Worm (Caenorhabditis elegans) whole organism, L3 larva: ENCODE data around the gene sri-66.

ENCODE experiments used
- ama-1 ChIP-seq: fragments of 150-350 bp; optimal IDR thresholded peaks from 2 replicates; lab custom pipeline; 2018
- ceh-16 ChIP-seq: sonication (generic microtip); optimal IDR thresholded peaks from 2 replicates; lab custom pipeline; 2017; ENCODE audit warnings: missing biosample characterization, missing genetic modification characterization
- ceh-28 ChIP-seq: fragments of 150-350 bp; optimal IDR thresholded peaks from 2 replicates; lab custom pipeline; 2014; ENCODE audit warnings: missing biosample characterization, missing genetic modification reagents, missing genetic modification characterization
- daf-12 ChIP-seq: fragments of 150-350 bp; optimal IDR thresholded peaks from 2 replicates; lab custom pipeline; 2014; ENCODE audit warnings: missing biosample characterization, missing genetic modification reagents, missing genetic modification characterization
- egl-27 ChIP-seq: sonication (generic microtip); optimal IDR thresholded peaks from 4 replicates; lab custom pipeline; 2017; ENCODE audit warnings: missing biosample characterization, missing genetic modification reagents, missing genetic modification characterization
- egl-5 ChIP-seq: fragments of 150-350 bp; optimal IDR thresholded peaks from 2 replicates; lab custom pipeline; 2017; ENCODE audit warnings: missing biosample characterization, missing genetic modification reagents, missing genetic modification characterization, inconsistent platforms
- elt-2 ChIP-seq: sonication (generic microtip); optimal IDR thresholded peaks from 2 replicates; lab custom pipeline; 2016; ENCODE audit warnings: missing genetic modification reagents, mild to moderate bottlenecking, missing genetic modification characterization, missing compliant biosample characterization
- elt-3 ChIP-seq, 3 experiments: fragments of 150-350 bp in 1 of 3; sonication (generic microtip) in 2 of 3; optimal IDR thresholded peaks; 2 replicates in 2 of 3; 4 replicates in 1 of 3; lab custom pipeline; 2014 to 2017; ENCODE audit warnings: missing biosample characterization in 3 of 3, missing genetic modification characterization in 3 of 3
- eor-1 ChIP-seq, 2 experiments: fragments of 150-350 bp; optimal IDR thresholded peaks; 2 replicates each; lab custom pipeline; 2014 to 2018; ENCODE audit warnings: missing biosample characterization in 2 of 2, missing genetic modification characterization in 2 of 2
- fkh-10 ChIP-seq: sonication (generic microtip); optimal IDR thresholded peaks from 2 replicates; lab custom pipeline; 2017; ENCODE audit warnings: missing biosample characterization, missing genetic modification reagents, missing genetic modification characterization
- fkh-2 ChIP-seq: fragments of 150-350 bp; optimal IDR thresholded peaks from 2 replicates; lab custom pipeline; 2014; ENCODE audit warnings: missing biosample characterization, missing genetic modification reagents, missing genetic modification characterization
- jun-1 ChIP-seq: fragments of 150-350 bp; optimal IDR thresholded peaks from 2 replicates; lab custom pipeline; 2014; ENCODE audit warnings: missing biosample characterization, missing genetic modification reagents, missing genetic modification characterization
- lin-15B ChIP-seq: fragments of 150-350 bp; optimal IDR thresholded peaks from 2 replicates; lab custom pipeline; 2014; ENCODE audit warnings: missing biosample characterization, missing genetic modification characterization
- lin-39 ChIP-seq: fragments of 150-350 bp; optimal IDR thresholded peaks from 2 replicates; lab custom pipeline; 2018; ENCODE audit warnings: missing biosample characterization, missing genetic modification reagents, missing genetic modification characterization
- mdl-1 ChIP-seq: fragments of 150-350 bp; optimal IDR thresholded peaks from 2 replicates; lab custom pipeline; 2014; ENCODE audit warnings: missing biosample characterization, missing genetic modification characterization
- mml-1 ChIP-seq: fragments of 150-350 bp; sonication (generic microtip); optimal IDR thresholded peaks from 3 replicates; lab custom pipeline; 2014; ENCODE audit warnings: missing biosample characterization, missing genetic modification characterization
- nfya-1 ChIP-seq: sonication (generic microtip); optimal IDR thresholded peaks from 2 replicates; lab custom pipeline; 2017; ENCODE audit warnings: missing genetic modification characterization, mild to moderate bottlenecking, missing compliant biosample characterization, antibody characterized with exemption, moderate library complexity; ENCODE audit not compliant: insufficient read depth
- nhr-11 ChIP-seq: fragments of 150-350 bp; optimal IDR thresholded peaks from 2 replicates; lab custom pipeline; 2014; ENCODE audit warnings: missing biosample characterization, missing genetic modification characterization
- nhr-12 ChIP-seq: fragments of 150-350 bp; optimal IDR thresholded peaks from 2 replicates; lab custom pipeline; 2014; ENCODE audit warnings: missing biosample characterization, missing genetic modification characterization
- nhr-23 ChIP-seq: fragments of 150-350 bp; optimal IDR thresholded peaks from 2 replicates; lab custom pipeline; 2014; ENCODE audit warnings: missing biosample characterization, missing genetic modification reagents, missing genetic modification characterization
- nhr-237 ChIP-seq: fragments of 150-350 bp; optimal IDR thresholded peaks from 2 replicates; lab custom pipeline; 2014; ENCODE audit warnings: missing biosample characterization, missing genetic modification characterization
- nhr-25 ChIP-seq: sonication (generic microtip); optimal IDR thresholded peaks from 2 replicates; lab custom pipeline; 2017; ENCODE audit warnings: missing biosample characterization, missing genetic modification characterization
- nhr-28 ChIP-seq: fragments of 150-350 bp; optimal IDR thresholded peaks from 2 replicates; lab custom pipeline; 2014; ENCODE audit warnings: missing biosample characterization, missing genetic modification characterization
- nhr-67 ChIP-seq: fragments of 150-350 bp; optimal IDR thresholded peaks from 2 replicates; lab custom pipeline; 2014; ENCODE audit warnings: missing biosample characterization, missing genetic modification characterization
- nhr-76 ChIP-seq: fragments of 150-350 bp; sonication (generic microtip); optimal IDR thresholded peaks from 5 replicates; lab custom pipeline; 2014; ENCODE audit warnings: missing biosample characterization, missing genetic modification characterization
- nhr-77 ChIP-seq: fragments of 150-350 bp; optimal IDR thresholded peaks from 2 replicates; lab custom pipeline; 2014; ENCODE audit warnings: missing biosample characterization, missing genetic modification characterization
- pha-4 ChIP-seq: fragments of 150-350 bp; optimal IDR thresholded peaks from 2 replicates; lab custom pipeline; 2014; ENCODE audit warnings: missing biosample characterization, missing genetic modification reagents, missing genetic modification characterization
- pqm-1 ChIP-seq: fragments of 150-350 bp; optimal IDR thresholded peaks from 2 replicates; lab custom pipeline; 2017; ENCODE audit warnings: missing biosample characterization, missing genetic modification characterization, inconsistent platforms
- sea-2 ChIP-seq: fragments of 150-350 bp; sonication (generic microtip); optimal IDR thresholded peaks from 4 replicates; lab custom pipeline; 2014; ENCODE audit warnings: missing biosample characterization, missing genetic modification reagents, missing genetic modification characterization
- unc-39 ChIP-seq: sonication (generic microtip); optimal IDR thresholded peaks from 4 replicates; lab custom pipeline; 2017; ENCODE audit warnings: missing biosample characterization, missing genetic modification characterization
- unc-62 ChIP-seq: fragments of 150-350 bp; sonication (generic microtip); optimal IDR thresholded peaks from 4 replicates; lab custom pipeline; 2014; ENCODE audit warnings: missing biosample characterization, missing genetic modification reagents, missing genetic modification characterization
- ztf-11 ChIP-seq: fragments of 150-350 bp; optimal IDR thresholded peaks from 2 replicates; lab custom pipeline; 2014; ENCODE audit warnings: missing biosample characterization, missing genetic modification characterization
- ztf-4 ChIP-seq: fragments of 150-350 bp; optimal IDR thresholded peaks from 2 replicates; lab custom pipeline; 2014; ENCODE audit warnings: missing biosample characterization, missing genetic modification characterization

Gene sri-66

ce11 chrV:17021361-17021760, 38.7 kb upstream of the sri-66 start, which contains the start of gene F49H6.12:
Gene F49H6.12 (minus strand): TSS chrV:17021461.
- TF ChIP-seq daf-12 (tag; lab: Kevin White, UChicago) (no peak), fkh-10 (GFP tag; lab: Kevin White, UChicago) (no peak), ztf-11 (no peak), nhr-76 (tag; lab: Kevin White, UChicago) (no peak), ceh-16 (tag; lab: Kevin White, UChicago) (no peak), nhr-11 (tag; lab: Kevin White, UChicago) (no peak), lin-15B (tag; lab: Kevin White, UChicago) (no peak), mml-1 (tag; lab: Kevin White, UChicago) (no peak), nfya-1 (no peak), nhr-28 (tag; lab: Kevin White, UChicago) (no peak), egl-27 (tag; lab: Kevin White, UChicago) (no peak), nhr-67 (no peak)

- TF ChIP-seq jun-1 (tag; lab: Kevin White, UChicago), result peak; percentile 21
- peak; percentile 70 for TF ChIP-seq elt-2 (tag; lab: Kevin White, UChicago)
- no peak for TF ChIP-seq fkh-10 (GFP tag; lab: Kevin White, UChicago)
These were observed 37.3 kb upstream of the sri-66 start, which contains the start of the genes F49H6.8 and F49H6.5 for ce11 chrV:17022613-17023322. Gene F49H6.8 (minus strand): TSS chrV:17022663. Gene F49H6.5 (plus strand): TSS chrV:17023241.

ce11 chrV:17026289-17026688, 33.8 kb upstream of the sri-66 start, which contains the start of gene F49H6.15:
Gene F49H6.15 (minus strand): TSS chrV:17026389.
- no peak for TF ChIP-seq unc-39 (tag; lab: Kevin White, UChicago)
- TF ChIP-seq pha-4 (tag; lab: Kevin White, UChicago), result no peak
- TF ChIP-seq nhr-76 (tag; lab: Kevin White, UChicago), result no peak
- no peak for TF ChIP-seq mdl-1 (tag; lab: Kevin White, UChicago)
- no peak for TF ChIP-seq elt-3 (tag; optimal IDR thresholded peaks at IDR 0.05; lab: Kevin White, UChicago)
- TF ChIP-seq ceh-28 (tag; lab: Kevin White, UChicago), result no peak
- no peak for TF ChIP-seq nfya-1
- TF ChIP-seq egl-27 (tag; lab: Kevin White, UChicago), result no peak
- TF ChIP-seq daf-12 (tag; lab: Kevin White, UChicago), result no peak
- TF ChIP-seq nhr-25, result no peak
- no peak for TF ChIP-seq jun-1 (tag; lab: Kevin White, UChicago)
- TF ChIP-seq egl-5 (tag; lab: Kevin White, UChicago), result no peak
- TF ChIP-seq nhr-77 (tag; lab: Kevin White, UChicago), result no peak
- no peak for TF ChIP-seq eor-1 (tag; optimal IDR thresholded peaks at IDR 0.05; lab: Kevin White, UChicago)
- no peak for TF ChIP-seq fkh-2
- TF ChIP-seq fkh-10 (GFP tag; lab: Kevin White, UChicago), result no peak
- no peak for TF ChIP-seq nhr-11 (tag; lab: Kevin White, UChicago)
- TF ChIP-seq lin-15B (tag; lab: Kevin White, UChicago), result no peak

DNA sequence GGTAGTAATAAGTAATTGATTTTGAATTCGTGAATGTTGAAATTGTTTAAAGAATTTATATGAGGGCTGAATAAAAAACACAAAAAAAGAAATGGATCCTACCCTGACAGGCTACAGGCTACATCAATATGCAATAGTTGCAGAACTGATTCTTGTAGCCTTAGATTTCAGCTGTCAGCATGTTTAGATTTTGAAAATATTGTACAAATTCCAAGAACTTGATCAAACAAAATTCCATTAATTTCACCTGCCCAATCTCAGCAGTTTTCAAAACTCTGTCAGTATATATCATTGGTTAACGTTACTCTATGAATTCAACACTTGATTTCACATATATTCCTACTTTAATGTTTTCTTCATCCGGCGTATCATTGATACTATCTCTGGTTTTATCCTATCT, 29.7 kb upstream of the sri-66 start:
- TF ChIP-seq elt-2 (tag; lab: Kevin White, UChicago) (no peak), nhr-237 (tag; lab: Kevin White, UChicago) (no peak), pqm-1 (tag; lab: Kevin White, UChicago) (no peak), nfya-1 (no peak), egl-27 (tag; lab: Kevin White, UChicago) (no peak), lin-15B (tag; lab: Kevin White, UChicago) (no peak), ama-1 (no peak), eor-1 (tag; optimal IDR thresholded peaks at IDR 0.05; lab: Kevin White, UChicago) (no peak), ztf-4 (tag; lab: Kevin White, UChicago) (no peak), fkh-2 (no peak), nhr-23 (tag; lab: Kevin White, UChicago) (no peak), nhr-25 (no peak), nhr-76 (tag; lab: Kevin White, UChicago) (no peak), ceh-16 (tag; lab: Kevin White, UChicago) (no peak), unc-62 (GFP tag; lab: Kevin White, UChicago) (no peak), nhr-28 (tag; lab: Kevin White, UChicago) (no peak)

DNA sequence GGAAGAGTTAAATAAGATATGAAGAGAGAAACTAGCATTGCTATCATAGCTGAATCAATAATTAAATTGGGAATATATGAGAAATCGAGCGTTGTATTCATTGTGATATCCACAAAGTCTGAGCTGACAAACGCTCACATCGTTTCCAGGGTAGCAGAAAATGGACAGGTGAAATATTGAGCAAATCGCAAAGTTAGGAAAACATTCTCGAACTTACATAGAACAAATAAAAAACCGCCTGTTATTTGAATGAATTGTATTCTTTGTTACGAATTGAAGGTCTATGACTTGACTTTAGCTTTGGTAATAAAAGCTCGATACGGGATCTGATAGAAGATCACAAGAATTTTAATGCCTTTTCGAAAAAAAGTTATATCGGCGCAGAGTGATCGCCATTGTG, 24.2 kb upstream of the sri-66 start, which contains the start of gene srz-94:
Gene srz-94, minus strand, starts transcription at position 101 of the 400 bp plus-strand sequence.
- TF ChIP-seq daf-12 (tag; lab: Kevin White, UChicago) (no peak), nhr-12 (tag; lab: Kevin White, UChicago) (no peak), nhr-237 (tag; lab: Kevin White, UChicago) (no peak), sea-2 (GFP tag; lab: Kevin White, UChicago) (no peak), nfya-1 (no peak), lin-39 (tag; lab: Kevin White, UChicago) (no peak)
- TF ChIP-seq, all 47 proteins: peak for 0
